Worm (Caenorhabditis elegans): ENCODE results near the gene dmsr-10.

- no peak for TF ChIP-seq W03F9.2 (tag; optimal IDR thresholded peaks at IDR 0.05)
- TF ChIP-seq him-1 (tag; optimal IDR thresholded peaks at IDR 0.05), result no peak
These were observed 32.3 kb downstream of the dmsr-10 start for ce11 chrV:6769440-6769839.
